Fruit fly (Drosophila melanogaster): ENCODE data around the gene cm.

Gene cm

DNA sequence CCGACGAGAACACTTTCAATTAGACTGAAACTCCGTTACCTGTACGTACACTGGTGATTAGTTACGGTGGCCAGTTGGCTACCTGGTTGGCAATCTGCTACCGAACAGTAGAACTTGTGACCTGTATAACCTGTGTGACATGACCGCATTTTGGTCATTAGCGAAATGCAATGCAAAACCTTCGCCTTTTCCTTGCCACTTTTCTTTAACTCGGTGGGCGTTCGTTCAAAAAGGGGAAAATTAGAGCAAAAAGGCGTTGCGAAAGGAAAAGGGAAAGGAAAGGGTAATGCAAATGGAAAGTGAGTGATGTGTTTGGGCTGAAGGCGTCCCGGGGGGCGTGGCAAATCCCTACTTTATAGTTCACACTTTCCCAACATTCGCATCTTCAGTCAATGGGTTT, 48.0 kb upstream of the cm start:
- TF ChIP-seq CG15479 (GFP tag; optimal IDR thresholded peaks at IDR 0.05) (peak; percentile 61), zen (tag; optimal IDR thresholded peaks at IDR 0.05) (peak; percentile 96), tll (GFP tag; optimal IDR thresholded peaks at IDR 0.05) (peak in 1 of 2 experiments; percentile 77), CG12299 (tag; optimal IDR thresholded peaks at IDR 0.05) (no peak), Six4 (GFP tag; optimal IDR thresholded peaks at IDR 0.05) (no peak), Xrp1 (GFP tag; IDR thresholded peaks at IDR 0.05) (no peak), CG10979 (tag; optimal IDR thresholded peaks at IDR 0.05) (no peak)

DNA sequence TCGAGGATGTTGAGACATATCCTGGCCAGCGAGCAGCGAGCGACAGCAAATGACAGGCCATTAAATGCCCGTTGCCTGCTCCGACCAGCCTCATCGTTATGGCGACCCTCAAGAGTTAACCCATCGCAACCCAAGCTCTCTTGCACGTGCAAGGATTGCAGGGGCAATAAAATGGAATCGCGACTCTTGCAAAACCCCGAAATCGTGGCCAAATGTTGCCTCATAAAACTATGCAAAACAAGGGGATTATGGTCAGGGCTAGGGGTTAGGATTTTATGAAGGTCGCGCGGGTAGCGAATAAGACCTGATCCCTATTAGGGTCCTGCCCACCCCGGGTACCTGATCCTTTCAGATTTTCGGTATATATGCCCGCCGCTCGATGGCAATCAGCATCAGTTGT, 38.1 kb upstream of the cm start, which contains the start of gene nullo:
Gene nullo (plus strand): TSS at position 390 of the 400 bp plus-strand sequence.
- peak; percentile 92 for TF ChIP-seq cad (GFP tag; optimal IDR thresholded peaks at IDR 0.05)
- peak; percentile 11 for TF ChIP-seq zen (tag; optimal IDR thresholded peaks at IDR 0.05)
- peak in 1 of 2 experiments; percentile 58 for TF ChIP-seq tll (GFP tag; optimal IDR thresholded peaks at IDR 0.05)
- no peak for TF ChIP-seq NK7.1 (GFP tag; optimal IDR thresholded peaks at IDR 0.05)
- peak; percentile 35 for TF ChIP-seq CG15479 (GFP tag; optimal IDR thresholded peaks at IDR 0.05)
- TF ChIP-seq Elba2 (GFP tag; optimal IDR thresholded peaks at IDR 0.05): peak; percentile 48

DNA sequence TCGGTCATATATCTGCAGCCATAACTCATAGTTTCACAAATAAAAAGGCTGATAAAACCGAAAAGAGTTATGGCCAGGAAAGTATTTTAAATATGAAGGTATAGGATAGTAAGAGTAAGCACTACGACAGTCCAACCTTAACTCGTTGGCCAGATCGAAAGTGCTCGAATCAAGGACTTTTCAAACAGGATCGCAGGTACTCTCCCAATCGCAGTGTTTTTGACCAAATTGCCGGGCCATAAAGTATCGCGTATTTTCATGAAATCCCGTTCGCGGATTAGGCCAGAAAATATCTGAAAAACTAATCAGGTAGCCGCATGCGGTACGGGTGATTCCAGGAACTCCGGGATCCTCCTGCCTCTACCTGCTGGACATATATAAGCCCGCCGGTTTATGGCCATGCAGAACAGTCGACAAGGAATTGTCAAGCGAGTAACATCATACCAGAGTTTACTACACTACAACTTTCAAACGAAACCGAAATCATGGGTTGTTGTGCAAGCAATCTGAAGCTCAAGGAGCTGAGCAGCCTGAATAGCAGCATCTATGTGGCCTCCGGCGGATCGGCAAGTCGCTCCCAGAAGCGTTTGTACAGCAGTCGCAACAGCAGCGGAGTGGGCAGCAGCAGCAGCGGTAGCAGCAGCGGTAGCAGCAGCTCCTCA, 29.4 kb upstream of the cm start, which contains the start of gene CG14427:
Gene CG14427 (plus strand): TSS at position 399 of the 662 bp plus-strand sequence.
- TF ChIP-seq vfl (GFP tag; optimal IDR thresholded peaks at IDR 0.05) (no peak), zen (tag; optimal IDR thresholded peaks at IDR 0.05) (peak; percentile 19), abd-A (tag; optimal IDR thresholded peaks at IDR 0.05) (no peak), HLH3B (GFP tag; IDR thresholded peaks at IDR 0.05) (no peak), mld (GFP tag; IDR thresholded peaks at IDR 0.05; ENCODE audit: partially characterized antibody) (no peak), lmd (GFP tag; IDR thresholded peaks at IDR 0.05) (no peak), sima (GFP tag; optimal IDR thresholded peaks at IDR 0.05) (no peak), cad (GFP tag; optimal IDR thresholded peaks at IDR 0.05) (peak; percentile 94), jing (GFP tag; optimal IDR thresholded peaks at IDR 0.05) (no peak), CG15479 (GFP tag; optimal IDR thresholded peaks at IDR 0.05) (peak; percentile 87), TFAM (GFP tag; optimal IDR thresholded peaks at IDR 0.05) (no peak), Dip3 (GFP tag; optimal IDR thresholded peaks at IDR 0.05) (no peak), tll (GFP tag; optimal IDR thresholded peaks at IDR 0.05) (peak in 1 of 2 experiments; percentile 55), D19B (GFP tag; optimal IDR thresholded peaks at IDR 0.05) (no peak), Dek (tag; optimal IDR thresholded peaks at IDR 0.05) (no peak)

DNA sequence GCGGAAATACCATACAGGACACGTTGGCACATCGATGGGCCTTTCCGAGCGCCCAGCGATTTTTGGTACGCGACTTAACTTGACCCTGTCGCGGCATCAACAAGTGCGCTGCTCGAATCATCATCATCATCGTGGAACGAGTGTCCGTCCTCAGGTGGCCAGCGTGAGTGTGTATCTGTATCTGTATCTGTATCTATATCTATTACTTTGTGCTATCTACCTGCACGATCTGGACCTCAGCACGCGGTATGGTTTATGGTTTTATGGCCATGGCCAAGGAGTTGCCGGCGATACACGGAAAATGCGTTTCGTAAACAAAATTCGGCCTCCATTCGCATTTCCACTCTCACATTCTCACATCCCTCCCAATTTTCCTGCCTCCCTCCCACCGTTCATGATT, 26.1 kb upstream of the cm start:
- TF ChIP-seq tup (GFP tag; optimal IDR thresholded peaks at IDR 0.05): no peak
- TF ChIP-seq CG9932 (GFP tag; IDR thresholded peaks at IDR 0.05): no peak
- TF ChIP-seq CG13123 (GFP tag; optimal IDR thresholded peaks at IDR 0.05): no peak
- TF ChIP-seq zen (tag; optimal IDR thresholded peaks at IDR 0.05): peak; percentile 63
- no peak for TF ChIP-seq Drgx (GFP tag; IDR thresholded peaks at IDR 0.05)
- TF ChIP-seq knrl (GFP tag; IDR thresholded peaks at IDR 0.05; ENCODE audit: partially characterized antibody): no peak
- no peak for TF ChIP-seq Stat92E (GFP tag; optimal IDR thresholded peaks at IDR 0.05)
- TF ChIP-seq Ets65A (GFP tag): peak; percentile 68
- TF ChIP-seq chm (GFP tag; IDR thresholded peaks at IDR 0.05): no peak
- no peak for TF ChIP-seq en (GFP tag; optimal IDR thresholded peaks at IDR 0.05)
- TF ChIP-seq tll (GFP tag; optimal IDR thresholded peaks at IDR 0.05): peak in 1 of 2 experiments; percentile 58
- TF ChIP-seq CG10209 (GFP tag; optimal IDR thresholded peaks at IDR 0.05): no peak
- TF ChIP-seq Six4 (GFP tag; optimal IDR thresholded peaks at IDR 0.05): no peak
- no peak for TF ChIP-seq Mad (GFP tag; optimal IDR thresholded peaks at IDR 0.05)
- peak; percentile 97 for TF ChIP-seq cad (GFP tag; optimal IDR thresholded peaks at IDR 0.05)
- TF ChIP-seq CG2889 (GFP tag; IDR thresholded peaks at IDR 0.05): no peak
- TF ChIP-seq CG15479 (GFP tag; optimal IDR thresholded peaks at IDR 0.05): peak; percentile 67
- no peak for TF ChIP-seq insv (GFP tag; optimal IDR thresholded peaks at IDR 0.05)
